Worm (Caenorhabditis elegans): Measurements from ENCODE around the gene F42D1.4.

Gene F42D1.4

ce11 chrX:14809905-14810304, 2.9 kb downstream of the F42D1.4 start:
- TF ChIP-seq egl-27 (tag; optimal IDR thresholded peaks at IDR 0.05) (no peak), pag-3 (tag; optimal IDR thresholded peaks at IDR 0.05; ENCODE audit: borderline replicate concordance, insufficient read depth) (no peak), nhr-90 (tag; optimal IDR thresholded peaks at IDR 0.05; ENCODE audit: poor library complexity) (peak; percentile 12), mef-2 (tag; optimal IDR thresholded peaks at IDR 0.05) (no peak), ztf-11 (tag; optimal IDR thresholded peaks at IDR 0.05) (no peak), ceh-63 (GFP tag; optimal IDR thresholded peaks at IDR 0.05) (no peak), elt-3 (tag; optimal IDR thresholded peaks at IDR 0.05) (peak in 1 of 6 experiments; percentile 38), lin-13 (GFP tag; optimal IDR thresholded peaks at IDR 0.05) (no peak), snu-23 (GFP tag; optimal IDR thresholded peaks at IDR 0.05) (peak; percentile 14), lin-15B (tag; optimal IDR thresholded peaks at IDR 0.05) (no peak), zag-1 (tag; optimal IDR thresholded peaks at IDR 0.05) (no peak), lin-35 (GFP tag; optimal IDR thresholded peaks at IDR 0.05) (peak in 1 of 2 experiments; percentile 16), unc-86 (tag; optimal IDR thresholded peaks at IDR 0.05) (no peak), egl-13 (tag; optimal IDR thresholded peaks at IDR 0.05) (no peak), blmp-1 (tag; optimal IDR thresholded peaks at IDR 0.05) (peak; percentile 38), nhr-20 (tag; optimal IDR thresholded peaks at IDR 0.05) (peak; percentile 40), nhr-19 (GFP tag; conservative IDR thresholded peaks at IDR 0.05) (peak; percentile 35), unc-98 (GFP tag; IDR thresholded peaks at IDR 0.05) (no peak), fkh-8 (tag; optimal IDR thresholded peaks at IDR 0.05) (no peak), xbp-1 (tag; optimal IDR thresholded peaks at IDR 0.05) (no peak), skn-1 (tag; optimal IDR thresholded peaks at IDR 0.05) (no peak), elt-2 (tag; optimal IDR thresholded peaks at IDR 0.05) (peak; percentile 42), rnt-1 (tag; optimal IDR thresholded peaks at IDR 0.05) (no peak), nhr-85 (tag) (peak; percentile 53), lin-14 (GFP tag; optimal IDR thresholded peaks at IDR 0.05) (peak; percentile 5), ceh-82 (tag; optimal IDR thresholded peaks at IDR 0.05) (no peak), nhr-71 (tag; optimal IDR thresholded peaks at IDR 0.05) (peak; percentile 32), nhr-76 (tag; optimal IDR thresholded peaks at IDR 0.05) (no peak), swsn-7 (tag; optimal IDR thresholded peaks at IDR 0.05) (no peak)

DNA sequence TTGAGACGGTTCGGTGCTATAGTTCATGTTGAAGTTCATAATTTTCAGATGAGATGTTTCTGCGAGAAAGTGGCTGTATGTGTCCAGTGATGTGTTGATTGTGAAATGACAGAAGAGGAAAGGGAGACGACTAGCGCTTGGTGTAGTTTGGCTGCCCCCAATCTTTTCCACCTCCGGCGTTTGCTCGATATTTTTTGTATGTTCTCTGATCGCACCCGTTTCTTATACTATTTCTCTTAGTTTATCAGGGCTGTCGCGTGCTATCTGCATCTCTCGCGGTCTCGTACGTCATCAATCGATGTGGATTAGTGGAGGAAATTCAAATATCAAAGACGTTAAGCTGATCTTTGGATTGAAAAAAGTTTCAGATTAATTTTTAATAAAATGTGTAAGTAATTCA, 3.7 kb downstream of the F42D1.4 start, which contains the start of gene atf-4:
Gene atf-4 (minus strand): TSS at position 93 of the 400 bp plus-strand sequence.
- TF ChIP-seq ztf-4 (tag; optimal IDR thresholded peaks at IDR 0.05) (peak; percentile 48), lsy-2 (tag; optimal IDR thresholded peaks at IDR 0.05) (peak; percentile 53 to 75), nhr-19 (GFP tag; conservative IDR thresholded peaks at IDR 0.05) (peak; percentile 91), nhr-20 (tag; optimal IDR thresholded peaks at IDR 0.05) (peak; percentile 87), zag-1 (tag; optimal IDR thresholded peaks at IDR 0.05) (no peak), hlh-17 (GFP tag; optimal IDR thresholded peaks at IDR 0.05; ENCODE audit: borderline replicate concordance) (no peak), C04F5.9 (tag; optimal IDR thresholded peaks at IDR 0.05) (no peak), efl-1 (optimal IDR thresholded peaks at IDR 0.05) (peak; percentile 52 to 70), efl-1 (GFP tag; optimal IDR thresholded peaks at IDR 0.05 in 1 of 2) (peak; percentile 75 to 97), fkh-10 (GFP tag; optimal IDR thresholded peaks at IDR 0.05) (no peak), unc-86 (tag; optimal IDR thresholded peaks at IDR 0.05) (peak; percentile 34), unc-62 (GFP tag; optimal IDR thresholded peaks at IDR 0.05) (no peak), ama-1 (optimal IDR thresholded peaks at IDR 0.05) (no peak), blmp-1 (tag; optimal IDR thresholded peaks at IDR 0.05) (peak; percentile 17), ztf-11 (tag; optimal IDR thresholded peaks at IDR 0.05) (no peak), sox-4 (tag; optimal IDR thresholded peaks at IDR 0.05) (peak; percentile 16), ceh-8 (GFP tag; optimal IDR thresholded peaks at IDR 0.05) (no peak), dpl-1 (GFP tag; optimal IDR thresholded peaks at IDR 0.05) (peak; percentile 57 to 73 (median 70)), aly-2 (tag; optimal IDR thresholded peaks at IDR 0.05) (no peak), nhr-85 (tag) (peak; percentile 85), unc-30 (tag; optimal IDR thresholded peaks at IDR 0.05) (no peak), skn-1 (tag; optimal IDR thresholded peaks at IDR 0.05) (no peak), fos-1 (tag; optimal IDR thresholded peaks at IDR 0.05) (peak; percentile 37), nhr-47 (tag; optimal IDR thresholded peaks at IDR 0.05) (peak; percentile 82), nhr-12 (tag; optimal IDR thresholded peaks at IDR 0.05) (no peak), elt-3 (tag; optimal IDR thresholded peaks at IDR 0.05) (peak in 2 of 6 experiments; percentile 43 to 56), pag-3 (tag; optimal IDR thresholded peaks at IDR 0.05; ENCODE audit: borderline replicate concordance, insufficient read depth) (no peak), pqm-1 (tag; optimal IDR thresholded peaks at IDR 0.05) (no peak), nhr-237 (tag; optimal IDR thresholded peaks at IDR 0.05) (peak; percentile 10), mef-2 (tag; optimal IDR thresholded peaks at IDR 0.05) (no peak), nhr-76 (tag; optimal IDR thresholded peaks at IDR 0.05) (no peak), hpl-2 (GFP tag; optimal IDR thresholded peaks at IDR 0.05) (no peak), fkh-8 (tag; optimal IDR thresholded peaks at IDR 0.05) (peak; percentile 80), lin-35 (GFP tag; optimal IDR thresholded peaks at IDR 0.05) (peak; percentile 70 to 82), efl-3 (GFP tag; optimal IDR thresholded peaks at IDR 0.05) (no peak), lin-14 (GFP tag; optimal IDR thresholded peaks at IDR 0.05) (peak; percentile 90)
